Fruit fly (Drosophila melanogaster) whole organism, embryonic: Measurements from ENCODE around the gene CG6420.

Source experiments
- Atf3 ChIP-seq: fragments of 200-800 bp; sonication (Bioruptor generic); optimal IDR thresholded peaks from 3 replicates; lab custom pipeline; 2016; ENCODE audit warnings: missing biosample characterization, missing genetic modification characterization
- B-H2 ChIP-seq: fragments of 200-800 bp; sonication (Bioruptor generic); optimal IDR thresholded peaks from 2 replicates; lab custom pipeline; 2018; ENCODE audit warnings: missing biosample characterization, mild to moderate bottlenecking, missing genetic modification characterization
- Bdp1 ChIP-seq: fragments of 200-800 bp; sonication (Bioruptor generic); optimal IDR thresholded peaks from 3 replicates; lab custom pipeline; 2016; ENCODE audit warnings: missing biosample characterization, missing genetic modification characterization
- CG11085 ChIP-seq: fragments of 200-800 bp; sonication (Bioruptor generic); IDR thresholded peaks from 2 replicates; pipeline ENCODE4 v1.3.6; 2022; ENCODE audit warnings: missing biosample characterization, missing genetic modification characterization
- CG11696 ChIP-seq: fragments of 200-800 bp; sonication (Bioruptor generic); IDR thresholded peaks from 2 replicates; pipeline ENCODE4 v1.3.6; 2022; ENCODE audit warnings: missing biosample characterization, missing genetic modification characterization
- CG11723 ChIP-seq: fragments of 200-800 bp; sonication (Bioruptor generic); optimal IDR thresholded peaks from 2 replicates; lab custom pipeline; 2017; ENCODE audit warnings: missing biosample characterization, mild to moderate bottlenecking, missing genetic modification characterization
- CG12391 ChIP-seq: fragments of 200-800 bp; sonication (Bioruptor generic); optimal IDR thresholded peaks from 3 replicates; lab custom pipeline; 2018; ENCODE audit warnings: missing biosample characterization, mild to moderate bottlenecking, missing genetic modification characterization, moderate library complexity
- CG14441 ChIP-seq: fragments of 200-800 bp; sonication (Bioruptor generic); IDR thresholded peaks from 2 replicates; pipeline ENCODE4 v1.3.6; 2022; ENCODE audit warnings: missing biosample characterization, missing genetic modification characterization
- CG1529 ChIP-seq: fragments of 200-800 bp; sonication (Bioruptor generic); optimal IDR thresholded peaks from 3 replicates; lab custom pipeline; 2018; ENCODE audit warnings: missing biosample characterization, missing genetic modification characterization
- CG18619 ChIP-seq: fragments of 200-800 bp; sonication (Bioruptor generic); optimal IDR thresholded peaks from 3 replicates; lab custom pipeline; 2017; ENCODE audit warnings: missing biosample characterization, mild to moderate bottlenecking, missing genetic modification characterization
- CG2199 ChIP-seq: fragments of 200-800 bp; sonication (Bioruptor generic); IDR thresholded peaks from 3 replicates; pipeline ENCODE4 v1.3.6; 2022; ENCODE audit warnings: missing biosample characterization, missing genetic modification characterization
- CG30431 ChIP-seq: fragments of 200-800 bp; sonication (Bioruptor generic); optimal IDR thresholded peaks from 2 replicates; lab custom pipeline; 2017; ENCODE audit warnings: missing biosample characterization, missing genetic modification characterization
- CG3065 ChIP-seq: fragments of 200-800 bp; sonication (Bioruptor generic); optimal IDR thresholded peaks from 2 replicates; lab custom pipeline; 2016; ENCODE audit warnings: missing biosample characterization, missing genetic modification characterization
- CG31388 ChIP-seq: fragments of 200-800 bp; sonication (Bioruptor generic); optimal IDR thresholded peaks from 2 replicates; lab custom pipeline; 2016; ENCODE audit warnings: missing biosample characterization, missing genetic modification characterization
- CG3163 ChIP-seq: fragments of 200-800 bp; sonication (Bioruptor generic); optimal IDR thresholded peaks from 3 replicates; lab custom pipeline; 2016; ENCODE audit warnings: missing biosample characterization, missing genetic modification characterization
- CG33213 ChIP-seq: fragments of 200-800 bp; sonication (Bioruptor generic); optimal IDR thresholded peaks from 3 replicates; lab custom pipeline; 2016; ENCODE audit warnings: missing biosample characterization, missing genetic modification characterization
- CG34224 ChIP-seq: fragments of 200-800 bp; sonication (Bioruptor generic); IDR thresholded peaks from 3 replicates; pipeline ENCODE4 v1.3.6; 2022; ENCODE audit warnings: missing biosample characterization, missing genetic modification characterization; ENCODE audit not compliant: partially characterized antibody
- CG3847 ChIP-seq: fragments of 200-800 bp; sonication (Bioruptor generic); IDR thresholded peaks from 2 replicates; pipeline ENCODE4 v1.3.6; 2022; ENCODE audit warnings: missing biosample characterization, missing genetic modification characterization
- CG4730 ChIP-seq: fragments of 200-800 bp; sonication (Bioruptor generic); IDR thresholded peaks from 2 replicates; pipeline ENCODE4 v1.3.6; 2022; ENCODE audit warnings: missing biosample characterization, missing genetic modification characterization
- CG8290 ChIP-seq, 3 experiments: fragments of 200-800 bp; sonication (Bioruptor generic); optimal IDR thresholded peaks; 2 replicates each; lab custom pipeline; 2016 to 2019; ENCODE audit warnings: missing biosample characterization in 3 of 3, missing genetic modification characterization in 3 of 3, mild to moderate bottlenecking in 2 of 3, moderate library complexity in 1 of 3
- CG8359 ChIP-seq: fragments of 200-800 bp; sonication (Bioruptor generic); optimal IDR thresholded peaks from 2 replicates; lab custom pipeline; 2017; ENCODE audit warnings: missing biosample characterization, mild to moderate bottlenecking, missing genetic modification characterization, borderline replicate concordance
- CG9215 ChIP-seq: fragments of 200-800 bp; sonication (Bioruptor generic); IDR thresholded peaks from 2 replicates; pipeline ENCODE4 v1.3.6; 2022; ENCODE audit warnings: missing biosample characterization, missing genetic modification characterization
- Dip3 ChIP-seq: fragments of 200-800 bp; sonication (Bioruptor generic); optimal IDR thresholded peaks from 3 replicates; lab custom pipeline; 2016; ENCODE audit warnings: missing biosample characterization, missing genetic modification characterization
- Ets97D ChIP-seq: fragments of 200-800 bp; sonication (Bioruptor generic); optimal IDR thresholded peaks from 3 replicates; lab custom pipeline; 2016; ENCODE audit warnings: missing biosample characterization, missing genetic modification characterization
- Fer1 ChIP-seq: fragments of 200-800 bp; sonication (Bioruptor generic); optimal IDR thresholded peaks from 2 replicates; lab custom pipeline; 2017; ENCODE audit warnings: missing biosample characterization, mild to moderate bottlenecking, missing genetic modification characterization
- HLH4C ChIP-seq: fragments of 200-800 bp; sonication (Bioruptor generic); IDR thresholded peaks from 3 replicates; pipeline ENCODE4 v1.3.6; 2022; ENCODE audit warnings: missing biosample characterization, missing genetic modification characterization; ENCODE audit not compliant: partially characterized antibody
- HLH54F ChIP-seq: fragments of 200-800 bp; sonication (Bioruptor generic); optimal IDR thresholded peaks from 3 replicates; lab custom pipeline; 2016; ENCODE audit warnings: missing biosample characterization, missing genetic modification characterization
- Mrtf ChIP-seq: fragments of 200-800 bp; sonication (Bioruptor generic); IDR thresholded peaks from 3 replicates; pipeline ENCODE4 v1.3.6; 2022; ENCODE audit warnings: missing biosample characterization, missing genetic modification characterization
- Myb ChIP-seq: fragments of 200-800 bp; sonication (Bioruptor generic); optimal IDR thresholded peaks from 2 replicates; lab custom pipeline; 2016; ENCODE audit warnings: missing biosample characterization, missing genetic modification characterization
- NC2β ChIP-seq: fragments of 200-800 bp; sonication (Bioruptor generic); optimal IDR thresholded peaks from 2 replicates; lab custom pipeline; 2016; ENCODE audit warnings: missing biosample characterization, missing genetic modification characterization
- Ravus ChIP-seq: fragments of 200-800 bp; sonication (Bioruptor generic); IDR thresholded peaks from 2 replicates; pipeline ENCODE4 v1.3.6; 2022; ENCODE audit warnings: missing biosample characterization, missing genetic modification characterization
- Sin3A ChIP-seq: fragments of >200 bp; optimal IDR thresholded peaks from 2 replicates; lab custom pipeline; 2018
- Sry-β ChIP-seq: fragments of 200-800 bp; sonication (Bioruptor generic); optimal IDR thresholded peaks from 2 replicates; lab custom pipeline; 2018; ENCODE audit warnings: missing biosample characterization, mild to moderate bottlenecking, missing genetic modification characterization, moderate library complexity
- Tbp ChIP-seq: fragments of >200 bp; optimal IDR thresholded peaks from 2 replicates; lab custom pipeline; 2018; ENCODE audit warnings: missing biosample characterization, missing genetic modification characterization
- abd-A ChIP-seq: fragments of 200-800 bp; sonication (Bioruptor generic); optimal IDR thresholded peaks from 3 replicates; lab custom pipeline; 2019; ENCODE audit warnings: missing biosample characterization, mild to moderate bottlenecking, missing genetic modification characterization, moderate library complexity
- ash1 ChIP-seq: fragments of 200-800 bp; sonication (Bioruptor generic); optimal IDR thresholded peaks from 2 replicates; lab custom pipeline; 2018; ENCODE audit warnings: missing biosample characterization, mild to moderate bottlenecking, missing genetic modification characterization
- cwo ChIP-seq: fragments of 200-800 bp; sonication (Bioruptor generic); optimal IDR thresholded peaks from 3 replicates; lab custom pipeline; 2017; ENCODE audit warnings: missing biosample characterization, missing genetic modification characterization, mild to moderate bottlenecking, moderate library complexity, missing genetic modification reagents
- dm ChIP-seq: fragments of 200-800 bp; sonication (Bioruptor generic); optimal IDR thresholded peaks from 3 replicates; lab custom pipeline; 2016; ENCODE audit warnings: missing biosample characterization, missing genetic modification characterization
- dmrt11E ChIP-seq: fragments of 200-800 bp; sonication (Bioruptor generic); optimal IDR thresholded peaks from 3 replicates; lab custom pipeline; 2018; ENCODE audit warnings: missing biosample characterization, mild to moderate bottlenecking, missing genetic modification characterization, moderate library complexity
- kah ChIP-seq: fragments of 200-800 bp; sonication (Bioruptor generic); optimal IDR thresholded peaks from 2 replicates; lab custom pipeline; 2018; ENCODE audit warnings: missing biosample characterization, mild to moderate bottlenecking, missing genetic modification characterization
- lmd ChIP-seq: fragments of 200-800 bp; sonication (Bioruptor generic); IDR thresholded peaks from 2 replicates; pipeline ENCODE4 v1.3.6; 2022; ENCODE audit warnings: missing biosample characterization, missing genetic modification characterization
- peb ChIP-seq: fragments of 200-800 bp; sonication (Bioruptor generic); IDR thresholded peaks from 2 replicates; pipeline ENCODE4 v1.3.6; 2022; ENCODE audit warnings: missing biosample characterization, missing genetic modification characterization
- prd ChIP-seq, 3 experiments: fragments of >200 bp in 2 of 3; fragments of 200-800 bp in 1 of 3; sonication (Bioruptor generic) in 1 of 3; optimal IDR thresholded peaks in 2 of 3; IDR thresholded peaks in 1 of 3; 2 replicates in 2 of 3; 3 replicates in 1 of 3; pipeline versions ENCODE4 v1.3.6 to Lab custom; 2017 to 2022; ENCODE audit warnings: missing biosample characterization in 1 of 3, missing genetic modification characterization in 1 of 3
- repo ChIP-seq: fragments of 200-800 bp; sonication (Bioruptor generic); optimal IDR thresholded peaks from 2 replicates; lab custom pipeline; 2016; ENCODE audit warnings: missing biosample characterization, missing genetic modification characterization
- rib ChIP-seq: fragments of 200-800 bp; sonication (Bioruptor generic); IDR thresholded peaks from 2 replicates; pipeline ENCODE4 v1.3.6; 2022; ENCODE audit warnings: missing biosample characterization, missing genetic modification characterization
- ro ChIP-seq: fragments of 200-800 bp; sonication (Bioruptor generic); IDR thresholded peaks from 2 replicates; pipeline ENCODE4 v1.3.6; 2022; ENCODE audit warnings: missing biosample characterization, missing genetic modification characterization
- schlank ChIP-seq: fragments of 200-800 bp; sonication (Bioruptor generic); optimal IDR thresholded peaks from 2 replicates; lab custom pipeline; 2018; ENCODE audit warnings: missing biosample characterization, mild to moderate bottlenecking, missing genetic modification characterization
- sd ChIP-seq: fragments of 200-800 bp; sonication (Bioruptor generic); optimal IDR thresholded peaks from 3 replicates; lab custom pipeline; 2018; ENCODE audit warnings: missing biosample characterization, mild to moderate bottlenecking, missing genetic modification characterization, moderate library complexity
- slou ChIP-seq: fragments of 200-800 bp; sonication (Bioruptor generic); optimal IDR thresholded peaks from 3 replicates; lab custom pipeline; 2016; ENCODE audit warnings: missing biosample characterization, missing genetic modification characterization
- slp2 ChIP-seq: fragments of 200-800 bp; sonication (Bioruptor generic); optimal IDR thresholded peaks from 2 replicates; lab custom pipeline; 2016; ENCODE audit warnings: missing biosample characterization, missing genetic modification characterization
- sr ChIP-seq: fragments of 200-800 bp; sonication (Bioruptor generic); IDR thresholded peaks from 3 replicates; pipeline ENCODE4 v1.3.6; 2022; ENCODE audit warnings: missing biosample characterization, missing genetic modification characterization
- tio ChIP-seq: fragments of 200-800 bp; sonication (Bioruptor generic); optimal IDR thresholded peaks from 2 replicates; lab custom pipeline; 2017; ENCODE audit warnings: missing biosample characterization, missing genetic modification characterization, inconsistent platforms

The CG6420 gene

dm6 chr3R:26671525-26672132 is 53.4 kb downstream of the CG6420 start (continued):
- TF ChIP-seq CG9215 (GFP tag; lab: Robert Waterston, UW) (no peak), CG3847 (GFP tag; lab: Robert Waterston, UW) (no peak), CG18619 (GFP tag; lab: Kevin White, UChicago) (no peak), CG2199 (GFP tag; lab: Robert Waterston, UW) (no peak), CG11723 (GFP tag; lab: Kevin White, UChicago) (no peak), sd (tag; lab: Kevin White, UChicago) (no peak), Ravus (GFP tag; lab: Robert Waterston, UW) (no peak), CG33213 (GFP tag; lab: Kevin White, UChicago) (no peak), peb (no peak), repo (GFP tag; lab: Kevin White, UChicago) (no peak), CG34224 (GFP tag; lab: Robert Waterston, UW) (no peak), ro (no peak), cwo (GFP tag; lab: Kevin White, UChicago) (peak; percentile 40), CG31388 (no peak), CG4730 (no peak), CG11696 (GFP tag; lab: Robert Waterston, UW) (no peak), CG3163 (GFP tag; lab: Kevin White, UChicago) (no peak), CG8359 (no peak), CG12391 (tag; lab: Kevin White, UChicago) (no peak), B-H2 (GFP tag; lab: Kevin White, UChicago) (no peak), Mrtf (no peak), Tbp (GFP tag; lab: Kevin White, UChicago) (no peak), CG1529 (GFP tag; lab: Kevin White, UChicago) (no peak), Sry-β (GFP tag; lab: Kevin White, UChicago) (no peak), dmrt11E (tag; lab: Kevin White, UChicago) (no peak), kah (GFP tag; lab: Kevin White, UChicago) (no peak), schlank (no peak), Dip3 (no peak), tio (GFP tag; lab: Kevin White, UChicago) (no peak), abd-A (tag; lab: Kevin White, UChicago) (peak; percentile 63), HLH4C (GFP tag; lab: Robert Waterston, UW) (no peak), sr (GFP tag; lab: Robert Waterston, UW) (no peak), slou (no peak), slp2 (GFP tag; lab: Kevin White, UChicago) (no peak), Sin3A (lab: Kevin White, UChicago) (no peak), Ets97D (GFP tag; lab: Kevin White, UChicago) (no peak), CG8290 (GFP tag; optimal IDR thresholded peaks at IDR 0.05; lab: Kevin White, UChicago) (no peak), CG8290 (tag; optimal IDR thresholded peaks at IDR 0.05; lab: Kevin White, UChicago) (no peak), Myb (GFP tag; lab: Kevin White, UChicago) (no peak), CG30431 (no peak), HLH54F (GFP tag; lab: Kevin White, UChicago) (no peak), CG11085 (no peak), prd (optimal IDR thresholded peaks at IDR 0.05; lab: Kevin White, UChicago) (no peak), prd (GFP tag; IDR thresholded peaks at IDR 0.05; lab: Robert Waterston, UW) (no peak), Atf3 (GFP tag; lab: Kevin White, UChicago) (no peak), NC2β (GFP tag; lab: Kevin White, UChicago) (no peak), lmd (GFP tag; lab: Robert Waterston, UW) (no peak), rib (GFP tag; lab: Robert Waterston, UW) (no peak), dm (GFP tag; lab: Kevin White, UChicago) (no peak), Bdp1 (GFP tag; lab: Kevin White, UChicago) (no peak), Fer1 (GFP tag; lab: Kevin White, UChicago) (peak; percentile 63), CG3065 (no peak), CG14441 (GFP tag; lab: Robert Waterston, UW) (no peak), ash1 (no peak)
